Worm (Caenorhabditis elegans) whole organism, late embryonic: Measurements from ENCODE around the gene lipl-8.
"Not testable (repeated sequence)": the region's sequence is repeated elsewhere in the genome, so short reads cannot be mapped to it uniquely, and the experiment has no call there.

Experiments
- C38D4.7 ChIP-seq: fragments of 200-800 bp; sonication (Bioruptor generic); optimal IDR thresholded peaks from 2 replicates; lab custom pipeline; 2018; ENCODE audit warnings: mild to moderate bottlenecking, missing genetic modification characterization, moderate library complexity, missing compliant biosample characterization
- K02D7.2 ChIP-seq: sonication (generic microtip); optimal IDR thresholded peaks from 2 replicates; lab custom pipeline; 2017; ENCODE audit warnings: mild to moderate bottlenecking, missing genetic modification characterization, missing compliant biosample characterization
- T23F11.4 ChIP-seq: fragments of 200-800 bp; sonication (Bioruptor generic); optimal IDR thresholded peaks from 2 replicates; lab custom pipeline; 2018; ENCODE audit warnings: mild to moderate bottlenecking, missing genetic modification characterization, missing compliant biosample characterization
- ama-1 ChIP-seq: fragments of 150-350 bp; optimal IDR thresholded peaks from 2 replicates; lab custom pipeline; 2014
- ceh-14 ChIP-seq: sonication (generic microtip); optimal IDR thresholded peaks from 2 replicates; lab custom pipeline; 2016; ENCODE audit warnings: missing genotype, missing genetic modification characterization, missing compliant biosample characterization
- ceh-30 ChIP-seq: fragments of 150-350 bp; optimal IDR thresholded peaks from 2 replicates; lab custom pipeline; 2014; ENCODE audit warnings: missing biosample characterization, missing genetic modification characterization
- ceh-31 ChIP-seq: sonication (generic microtip); optimal IDR thresholded peaks from 2 replicates; lab custom pipeline; 2016; ENCODE audit warnings: missing genetic modification characterization, missing compliant biosample characterization
- dmd-4 ChIP-seq: sonication (generic microtip); optimal IDR thresholded peaks from 2 replicates; lab custom pipeline; 2016; ENCODE audit warnings: borderline replicate concordance, missing genetic modification characterization, missing compliant biosample characterization
- lin-11 ChIP-seq: fragments of 200-800 bp; sonication (Bioruptor generic); optimal IDR thresholded peaks from 2 replicates; lab custom pipeline; 2018; ENCODE audit warnings: mild to moderate bottlenecking, missing genetic modification characterization, missing compliant biosample characterization
- nhr-11 ChIP-seq: fragments of 150-350 bp; optimal IDR thresholded peaks from 2 replicates; lab custom pipeline; 2014; ENCODE audit warnings: missing biosample characterization, missing genetic modification characterization
- pha-4 ChIP-seq: fragments of 150-350 bp; optimal IDR thresholded peaks from 2 replicates; lab custom pipeline; 2018; ENCODE audit warnings: missing biosample characterization, missing genetic modification reagents, missing genetic modification characterization
- pros-1 ChIP-seq: fragments of 150-350 bp; optimal IDR thresholded peaks from 2 replicates; lab custom pipeline; 2014; ENCODE audit warnings: missing biosample characterization, missing genetic modification reagents, missing genetic modification characterization
- sox-2 ChIP-seq: fragments of 200-800 bp; sonication (Bioruptor generic); IDR thresholded peaks from 2 replicates; pipeline ENCODE4 v1.3.6; 2022; ENCODE audit warnings: missing genetic modification reagents, missing genetic modification characterization, missing compliant biosample characterization
- tbx-2 ChIP-seq: sonication (generic microtip); optimal IDR thresholded peaks from 2 replicates; lab custom pipeline; 2016; ENCODE audit warnings: missing genetic modification characterization, missing compliant biosample characterization

DNA sequence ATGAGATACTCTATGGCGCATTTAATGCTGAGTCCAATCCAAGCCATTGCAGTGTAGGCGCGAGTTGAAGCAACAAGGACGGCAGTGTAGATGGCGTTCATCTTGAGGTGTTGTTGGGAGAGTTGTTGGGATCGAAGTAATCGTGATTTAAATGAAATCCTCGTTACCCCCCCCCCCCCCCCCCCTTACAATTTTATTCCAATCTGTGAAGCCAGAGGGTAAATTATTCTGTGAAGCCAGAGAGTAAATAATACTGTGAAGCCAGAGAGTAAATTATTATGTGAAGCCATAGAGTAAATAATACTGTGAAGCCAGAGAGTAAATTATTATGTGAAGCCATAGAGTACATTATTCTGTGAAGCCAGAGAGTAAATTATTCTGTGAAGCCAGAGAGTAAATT lies 1.8 kb upstream of the lipl-8 start, which contains the start of gene nspa-10:
- TF ChIP-seq ceh-30 (tag; lab: Kevin White, UChicago); ceh-31; ama-1 (lab: Kevin White, UChicago); lin-11 (tag; lab: Kevin White, UChicago); sox-2; dmd-4 (tag; lab: Kevin White, UChicago); pha-4 (tag; lab: Kevin White, UChicago); T23F11.4 (GFP tag; lab: Kevin White, UChicago); C38D4.7 (GFP tag; lab: Kevin White, UChicago); tbx-2 (tag; lab: Kevin White, UChicago); nhr-11 (tag; lab: Kevin White, UChicago); K02D7.2 (tag; lab: Kevin White, UChicago); pros-1 (tag; lab: Kevin White, UChicago); ceh-14 (tag; lab: Kevin White, UChicago): not testable (repeated sequence)
